Worm (Caenorhabditis elegans): ENCODE results near the gene ctbp-1.

ctbp-1 gene

DNA sequence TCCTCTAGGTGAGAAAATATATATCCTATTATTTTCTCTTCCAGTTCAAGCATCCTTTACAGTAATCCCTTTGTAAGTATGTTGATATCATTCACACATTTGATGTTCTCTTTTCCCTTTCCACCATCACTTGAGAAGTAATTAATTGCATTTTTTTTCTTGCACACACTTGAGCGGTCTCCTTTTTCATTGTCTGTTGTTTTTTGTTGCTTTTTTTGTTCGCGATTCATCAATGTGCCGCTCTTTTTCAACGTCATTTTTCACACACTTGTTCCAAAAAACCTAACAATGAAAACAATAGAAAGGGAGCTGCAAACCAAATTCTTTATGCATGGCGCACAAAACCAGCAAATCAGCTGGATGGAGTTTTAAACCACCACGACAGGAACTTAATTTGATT is 13.1 kb downstream of the ctbp-1 start, which contains the start of gene F49E10.4:
Gene F49E10.4 (plus strand): TSS at position 301 of the 400 bp plus-strand sequence.
- TF ChIP-seq ref-1 (GFP tag; conservative IDR thresholded peaks at IDR 0.05) (no peak), ztf-23 (GFP tag; IDR thresholded peaks at IDR 0.05) (no peak), T22C8.4 (GFP tag; IDR thresholded peaks at IDR 0.05) (no peak)

DNA sequence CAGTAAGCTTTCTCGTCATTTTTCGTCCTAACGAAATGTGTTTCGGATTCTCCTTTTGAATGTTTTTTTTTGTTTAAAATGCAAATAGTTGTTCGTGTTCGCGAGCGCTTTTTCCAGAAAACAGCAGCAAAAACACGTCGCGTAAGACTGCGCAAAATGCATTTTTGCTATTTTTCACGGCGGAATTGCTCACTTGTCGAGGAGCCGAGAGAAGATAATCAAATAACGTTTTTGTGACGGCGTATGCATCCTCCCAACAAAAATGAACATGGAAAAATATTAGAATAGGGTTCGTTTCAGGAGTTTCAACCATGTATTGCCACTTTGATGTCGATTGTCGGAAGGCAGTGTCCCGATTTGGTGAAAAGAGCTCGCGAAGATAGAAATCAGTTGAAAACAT is 14.5 kb downstream of the ctbp-1 start:
- TF ChIP-seq ref-1 (GFP tag; conservative IDR thresholded peaks at IDR 0.05) = no peak
- no peak for TF ChIP-seq T22C8.4 (GFP tag; IDR thresholded peaks at IDR 0.05)
- no peak for TF ChIP-seq ztf-23 (GFP tag; IDR thresholded peaks at IDR 0.05)
- TF ChIP-seq cog-1 (tag; optimal IDR thresholded peaks at IDR 0.05) = no peak
- no peak for TF ChIP-seq ztf-29 (GFP tag; IDR thresholded peaks at IDR 0.05)
- TF ChIP-seq klf-2 (GFP tag; conservative IDR thresholded peaks at IDR 0.05) = no peak
- TF ChIP-seq med-1 (GFP tag; optimal IDR thresholded peaks at IDR 0.05; ENCODE audit: insufficient read depth) = no peak
- TF ChIP-seq tab-1 (GFP tag; IDR thresholded peaks at IDR 0.05) = no peak
- TF ChIP-seq flt-1 (GFP tag; IDR thresholded peaks at IDR 0.05) = no peak

DNA sequence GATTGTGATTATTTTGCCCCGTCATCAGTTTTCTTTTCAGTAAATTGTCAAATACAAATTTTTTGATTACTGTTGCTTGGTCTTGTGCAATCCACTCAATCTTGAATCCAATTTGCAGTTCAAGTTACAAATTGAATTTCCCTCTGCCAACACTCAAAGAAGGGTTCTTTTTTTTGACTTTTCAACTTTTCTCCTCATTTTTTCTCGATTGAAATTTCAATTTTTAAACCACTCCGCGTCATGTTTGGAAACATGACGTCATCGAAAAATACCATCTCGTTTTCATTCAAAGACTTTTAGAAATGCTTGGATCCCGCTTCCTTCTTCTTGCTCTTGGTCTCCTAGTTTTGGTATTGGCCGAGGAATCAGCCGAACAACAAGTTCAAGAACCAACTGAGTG is 23.1 kb downstream of the ctbp-1 start, which contains the start of gene flp-7:
Gene flp-7 (plus strand): TSS at position 301 of the 400 bp plus-strand sequence.
- TF ChIP-seq T22C8.4 (GFP tag; IDR thresholded peaks at IDR 0.05) = no peak
- TF ChIP-seq tab-1 (GFP tag; IDR thresholded peaks at IDR 0.05) = no peak
- TF ChIP-seq cog-1 (tag; optimal IDR thresholded peaks at IDR 0.05) = no peak
- no peak for TF ChIP-seq ref-1 (GFP tag; conservative IDR thresholded peaks at IDR 0.05)
- no peak for TF ChIP-seq ztf-23 (GFP tag; IDR thresholded peaks at IDR 0.05)

DNA sequence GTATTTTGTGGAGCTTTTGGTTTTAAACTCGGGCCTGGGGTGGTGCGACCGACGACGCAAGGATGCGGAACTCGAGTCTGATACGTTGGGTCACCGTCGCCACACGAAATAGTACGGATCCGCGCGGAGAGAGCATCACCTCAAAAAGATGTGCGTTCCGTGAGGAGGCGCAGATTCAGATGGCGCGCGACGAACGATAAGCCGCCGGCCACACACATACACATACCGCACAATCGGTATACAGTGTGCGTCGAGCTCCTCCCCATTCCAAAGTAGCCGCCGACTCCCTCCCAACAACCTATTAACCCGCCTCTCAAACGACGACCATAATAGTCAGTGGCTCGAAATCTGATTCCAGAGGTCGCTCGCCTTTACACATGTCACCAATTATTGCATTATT is 27.6 kb downstream of the ctbp-1 start, which contains the start of gene F49E10.2:
Gene F49E10.2 (plus strand): TSS at position 301 of the 400 bp plus-strand sequence.
- TF ChIP-seq ref-1 (GFP tag; conservative IDR thresholded peaks at IDR 0.05) (no peak), ztf-29 (GFP tag; IDR thresholded peaks at IDR 0.05) (no peak), ztf-23 (GFP tag; IDR thresholded peaks at IDR 0.05) (no peak), tab-1 (GFP tag; IDR thresholded peaks at IDR 0.05) (no peak)

DNA sequence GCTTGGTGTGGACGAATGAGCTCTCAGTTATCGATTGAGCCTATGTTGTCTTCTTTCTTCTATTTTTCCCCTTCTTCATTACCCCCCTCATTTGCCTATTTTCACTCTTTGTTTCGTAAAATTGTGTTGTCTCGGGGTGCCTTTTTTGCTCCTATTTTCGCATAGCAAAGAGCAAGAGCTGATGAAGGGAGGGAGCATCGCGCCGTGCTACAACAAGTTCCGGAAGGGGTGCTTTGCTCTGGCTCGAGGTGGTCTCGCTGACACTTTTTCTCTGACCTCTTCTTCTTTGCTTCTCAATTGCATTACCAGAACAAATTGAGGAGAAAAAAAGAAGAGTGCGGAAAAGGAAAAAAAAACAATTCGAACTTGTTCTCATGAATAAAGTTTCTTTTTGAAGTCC is 33.5 kb downstream of the ctbp-1 start:
- TF ChIP-seq med-1 (GFP tag; optimal IDR thresholded peaks at IDR 0.05; ENCODE audit: insufficient read depth) (no peak), ztf-29 (GFP tag; IDR thresholded peaks at IDR 0.05) (no peak), T22C8.4 (GFP tag; IDR thresholded peaks at IDR 0.05) (no peak), ztf-23 (GFP tag; IDR thresholded peaks at IDR 0.05) (no peak), ref-1 (GFP tag; conservative IDR thresholded peaks at IDR 0.05) (no peak), flt-1 (GFP tag; IDR thresholded peaks at IDR 0.05) (no peak), cog-1 (tag; optimal IDR thresholded peaks at IDR 0.05) (no peak), tab-1 (GFP tag; IDR thresholded peaks at IDR 0.05) (no peak), klf-2 (GFP tag; conservative IDR thresholded peaks at IDR 0.05) (no peak)

DNA sequence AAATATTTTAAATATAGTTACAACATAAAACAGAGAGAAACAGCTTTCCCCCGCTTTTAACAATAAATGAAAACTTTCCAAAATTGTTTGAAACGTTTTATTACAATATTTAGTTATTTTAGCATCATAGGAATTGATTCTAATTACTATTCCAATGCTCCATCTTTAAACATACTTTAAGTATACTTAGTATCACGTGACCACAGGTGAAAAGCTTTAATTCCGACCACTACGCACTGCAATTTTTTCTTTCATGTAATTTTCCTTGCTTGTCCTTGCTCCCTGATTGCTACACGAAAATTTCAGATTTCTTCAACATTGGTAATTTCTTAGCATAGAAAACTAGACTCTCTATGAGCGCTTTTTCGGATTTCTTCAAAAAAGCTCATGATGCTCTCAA is 34.5 kb downstream of the ctbp-1 start, which contains the start of gene tbc-16:
Gene tbc-16 (plus strand): TSS at position 301 of the 400 bp plus-strand sequence.
- TF ChIP-seq cog-1 (tag; optimal IDR thresholded peaks at IDR 0.05) (no peak), flt-1 (GFP tag; IDR thresholded peaks at IDR 0.05) (no peak), ztf-29 (GFP tag; IDR thresholded peaks at IDR 0.05) (no peak), ztf-23 (GFP tag; IDR thresholded peaks at IDR 0.05) (no peak), med-1 (GFP tag; optimal IDR thresholded peaks at IDR 0.05; ENCODE audit: insufficient read depth) (no peak), tab-1 (GFP tag; IDR thresholded peaks at IDR 0.05) (no peak)

DNA sequence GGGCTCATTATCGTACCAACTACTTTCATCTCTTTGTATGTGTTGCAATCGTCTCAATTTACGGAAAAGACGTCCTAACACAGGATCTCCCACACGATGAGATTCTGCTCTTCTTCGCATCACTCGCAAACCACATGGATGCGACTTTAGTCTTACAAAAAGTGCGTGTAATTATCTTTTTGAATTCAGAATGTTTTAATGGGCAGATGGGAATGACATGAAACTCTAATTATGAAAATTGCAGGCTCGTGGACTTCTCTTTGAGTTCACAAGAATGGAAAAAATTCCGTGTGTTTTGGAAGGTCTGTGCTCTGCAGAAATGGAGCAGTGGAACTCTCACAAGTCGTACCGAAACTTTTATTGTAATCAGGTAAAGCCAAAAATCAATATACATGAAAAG is 39.0 kb downstream of the ctbp-1 start:
- TF ChIP-seq cog-1 (tag; optimal IDR thresholded peaks at IDR 0.05) (no peak), med-1 (GFP tag; optimal IDR thresholded peaks at IDR 0.05; ENCODE audit: insufficient read depth) (no peak), ref-1 (GFP tag; conservative IDR thresholded peaks at IDR 0.05) (no peak), ztf-23 (GFP tag; IDR thresholded peaks at IDR 0.05) (no peak), flt-1 (GFP tag; IDR thresholded peaks at IDR 0.05) (no peak), ztf-29 (GFP tag; IDR thresholded peaks at IDR 0.05) (no peak), T22C8.4 (GFP tag; IDR thresholded peaks at IDR 0.05) (no peak), tab-1 (GFP tag; IDR thresholded peaks at IDR 0.05) (no peak), klf-2 (GFP tag; conservative IDR thresholded peaks at IDR 0.05) (no peak)

DNA sequence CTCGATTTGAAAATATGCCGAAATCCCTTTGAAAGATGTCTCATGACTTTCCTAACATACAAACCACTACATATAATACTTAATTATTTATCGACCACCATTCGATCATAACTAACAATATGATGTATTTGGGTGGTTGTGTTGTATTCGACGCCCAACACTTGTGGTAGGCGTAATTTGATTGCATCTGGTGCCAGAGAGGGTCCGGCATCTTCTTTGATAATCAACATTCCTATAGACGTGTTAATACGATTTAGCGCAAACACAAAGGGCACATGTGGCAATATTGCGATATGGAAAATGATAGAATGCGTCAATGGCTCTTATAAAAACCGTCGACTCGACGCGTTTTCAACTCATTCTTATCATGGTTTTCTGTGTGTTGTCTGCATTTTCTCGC is 41.4 kb downstream of the ctbp-1 start:
- TF ChIP-seq flt-1 (GFP tag; IDR thresholded peaks at IDR 0.05) (no peak), ref-1 (GFP tag; conservative IDR thresholded peaks at IDR 0.05) (no peak), cog-1 (tag; optimal IDR thresholded peaks at IDR 0.05) (no peak), T22C8.4 (GFP tag; IDR thresholded peaks at IDR 0.05) (no peak), klf-2 (GFP tag; conservative IDR thresholded peaks at IDR 0.05) (no peak), ztf-29 (GFP tag; IDR thresholded peaks at IDR 0.05) (no peak), tab-1 (GFP tag; IDR thresholded peaks at IDR 0.05) (no peak), med-1 (GFP tag; optimal IDR thresholded peaks at IDR 0.05; ENCODE audit: insufficient read depth) (no peak), ztf-23 (GFP tag; IDR thresholded peaks at IDR 0.05) (no peak)

DNA sequence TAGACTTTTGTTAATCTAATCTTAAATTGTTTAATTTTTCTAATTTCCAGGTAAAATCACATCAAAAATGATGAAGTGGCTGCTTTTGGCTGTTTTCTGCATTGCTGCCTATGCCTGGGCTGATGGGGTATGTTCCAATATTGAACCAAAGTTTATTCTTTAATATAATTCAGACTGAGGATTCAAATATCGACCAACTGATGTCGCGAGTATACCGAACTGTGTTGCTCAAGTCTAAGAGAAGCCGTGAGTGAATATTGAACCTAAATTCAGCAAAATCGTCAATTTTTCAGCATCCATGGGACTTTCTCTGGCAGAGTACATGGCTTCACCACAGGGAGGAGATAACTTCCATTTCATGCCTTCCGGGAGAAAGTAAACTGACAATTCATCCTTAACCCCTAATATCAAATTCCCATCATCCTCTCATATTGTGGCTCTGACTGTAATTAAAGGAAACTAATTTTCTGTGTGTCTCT is 42.1 kb downstream of the ctbp-1 start, which contains the start of gene nlp-49:
Gene nlp-49 (plus strand): TSS at position 51 of the 479 bp plus-strand sequence.
- TF ChIP-seq ztf-23 (GFP tag; IDR thresholded peaks at IDR 0.05) (no peak), cog-1 (tag; optimal IDR thresholded peaks at IDR 0.05) (no peak), tab-1 (GFP tag; IDR thresholded peaks at IDR 0.05) (no peak), med-1 (GFP tag; optimal IDR thresholded peaks at IDR 0.05; ENCODE audit: insufficient read depth) (no peak)

DNA sequence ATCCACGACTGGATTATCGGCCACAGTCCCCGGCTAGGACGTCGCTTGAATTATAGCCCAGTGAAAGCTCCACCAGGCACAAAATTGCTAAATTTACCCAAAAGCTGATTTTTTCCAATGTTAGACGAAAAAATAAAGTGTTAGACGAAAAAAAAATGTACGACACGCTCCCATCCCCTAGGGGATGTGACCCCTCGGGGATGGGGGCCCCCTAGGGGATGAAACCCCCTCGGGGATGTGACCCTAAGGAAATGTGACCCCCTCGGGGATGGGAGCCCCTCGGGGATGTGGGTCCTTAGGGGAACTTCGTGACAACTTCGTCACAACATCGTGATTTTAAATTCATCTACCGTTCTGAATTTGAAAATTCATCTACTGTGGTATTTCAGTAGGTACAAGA is 43.3 kb downstream of the ctbp-1 start:
- TF ChIP-seq ztf-23 (GFP tag; IDR thresholded peaks at IDR 0.05) = no peak
- TF ChIP-seq ref-1 (GFP tag; conservative IDR thresholded peaks at IDR 0.05) = no peak
- TF ChIP-seq T22C8.4 (GFP tag; IDR thresholded peaks at IDR 0.05) = no peak
- TF ChIP-seq flt-1 (GFP tag; IDR thresholded peaks at IDR 0.05) = 0 out of 2 replicates have a peak, but pooled peaks have one; percentile 21
- no peak for TF ChIP-seq klf-2 (GFP tag; conservative IDR thresholded peaks at IDR 0.05)
- TF ChIP-seq tab-1 (GFP tag; IDR thresholded peaks at IDR 0.05) = 0 out of 2 replicates have a peak, but pooled peaks have one; percentile 42
- no peak for TF ChIP-seq ztf-29 (GFP tag; IDR thresholded peaks at IDR 0.05)
- no peak for TF ChIP-seq med-1 (GFP tag; optimal IDR thresholded peaks at IDR 0.05; ENCODE audit: insufficient read depth)
- no peak for TF ChIP-seq cog-1 (tag; optimal IDR thresholded peaks at IDR 0.05)

All from whole organism, midembryonic.